Fruit fly (Drosophila melanogaster) whole organism, embryonic: ENCODE results near the gene RpS28-like.

Source experiments
- Adf1 ChIP-seq: fragments of 200-800 bp; sonication (Bioruptor generic); IDR thresholded peaks from 2 replicates; pipeline ENCODE4 v1.3.6; 2022; ENCODE audit warnings: missing biosample characterization, missing genetic modification characterization
- Awh ChIP-seq: fragments of 200-800 bp; sonication (Bioruptor generic); IDR thresholded peaks from 2 replicates; pipeline ENCODE4, ENCODE4 v1.3.6; 2022; ENCODE audit warnings: missing biosample characterization, missing genetic modification characterization
- CG10147 ChIP-seq: fragments of 200-800 bp; sonication (Bioruptor generic); optimal IDR thresholded peaks from 2 replicates; lab custom pipeline; 2019; ENCODE audit warnings: missing biosample characterization, mild to moderate bottlenecking, missing genetic modification characterization, moderate library complexity
- CG10274 ChIP-seq: fragments of 200-800 bp; sonication (Bioruptor generic); optimal IDR thresholded peaks from 3 replicates; lab custom pipeline; 2017; ENCODE audit warnings: missing biosample characterization, mild to moderate bottlenecking, missing genetic modification characterization
- CG11093 ChIP-seq: fragments of 200-800 bp; sonication (Bioruptor generic); IDR thresholded peaks from 3 replicates; pipeline ENCODE4 v1.3.6; 2022; ENCODE audit warnings: missing biosample characterization, missing genetic modification characterization
- CG15073 ChIP-seq: fragments of 200-800 bp; sonication (Bioruptor generic); optimal IDR thresholded peaks from 2 replicates; lab custom pipeline; 2016; ENCODE audit warnings: missing biosample characterization, missing genetic modification characterization
- CG1603 ChIP-seq: fragments of 200-800 bp; sonication (Bioruptor generic); optimal IDR thresholded peaks from 2 replicates; lab custom pipeline; 2019; ENCODE audit warnings: missing biosample characterization, mild to moderate bottlenecking, missing genetic modification characterization, moderate library complexity
- CG17829 ChIP-seq: fragments of 200-800 bp; optimal IDR thresholded peaks from 2 replicates; lab custom pipeline; 2019; ENCODE audit warnings: missing biosample characterization, mild to moderate bottlenecking, missing genetic modification characterization, moderate library complexity
- CG17912 ChIP-seq: fragments of 200-800 bp; sonication (Bioruptor generic); optimal IDR thresholded peaks from 2 replicates; lab custom pipeline; 2018; ENCODE audit warnings: missing biosample characterization, mild to moderate bottlenecking, missing genetic modification characterization
- CG2875 ChIP-seq: fragments of 200-800 bp; sonication (Bioruptor generic); optimal IDR thresholded peaks from 2 replicates; lab custom pipeline; 2017; ENCODE audit warnings: missing biosample characterization, mild to moderate bottlenecking, missing genetic modification characterization, missing genetic modification reagents
- CG32767 ChIP-seq: fragments of 200-800 bp; sonication (Bioruptor generic); IDR thresholded peaks from 2 replicates; pipeline ENCODE4 v1.3.6; 2022; ENCODE audit warnings: missing biosample characterization, missing genetic modification characterization
- CG5180 ChIP-seq: fragments of 200-800 bp; sonication (Bioruptor generic); optimal IDR thresholded peaks from 3 replicates; lab custom pipeline; 2017; ENCODE audit warnings: missing biosample characterization, missing genetic modification characterization, mild to moderate bottlenecking, moderate library complexity, missing genetic modification reagents
- CG6765 ChIP-seq: fragments of 200-800 bp; sonication (Bioruptor generic); optimal IDR thresholded peaks from 3 replicates; lab custom pipeline; 2017; ENCODE audit warnings: missing biosample characterization, mild to moderate bottlenecking, missing genetic modification characterization
- CG7963 ChIP-seq: fragments of 200-800 bp; sonication (Bioruptor generic); IDR thresholded peaks from 3 replicates; pipeline ENCODE4 v1.3.6; 2022; ENCODE audit warnings: missing biosample characterization, missing genetic modification characterization; ENCODE audit not compliant: partially characterized antibody
- CG9437 ChIP-seq: fragments of 200-800 bp; sonication (Bioruptor generic); optimal IDR thresholded peaks from 2 replicates; lab custom pipeline; 2018; ENCODE audit warnings: missing biosample characterization, mild to moderate bottlenecking, missing genetic modification characterization
- CG9797 ChIP-seq: fragments of 200-800 bp; sonication (Bioruptor generic); optimal IDR thresholded peaks from 3 replicates; lab custom pipeline; 2018; ENCODE audit warnings: missing biosample characterization, mild to moderate bottlenecking, missing genetic modification characterization
- CoRest ChIP-seq: fragments of 200-800 bp; sonication (Bioruptor generic); optimal IDR thresholded peaks from 3 replicates; lab custom pipeline; 2018; ENCODE audit warnings: missing biosample characterization, mild to moderate bottlenecking, missing genetic modification characterization, moderate library complexity
- Dfd ChIP-seq, 2 experiments: fragments of >200 bp; optimal IDR thresholded peaks; 2 replicates each; lab custom pipeline; 2017; ENCODE audit warnings: missing biosample characterization in 2 of 2, missing genetic modification characterization in 2 of 2
- E2f2 ChIP-seq: fragments of 200-800 bp; sonication (Bioruptor generic); IDR thresholded peaks from 2 replicates; pipeline ENCODE4 v1.3.6; 2022; ENCODE audit warnings: missing biosample characterization, missing genetic modification characterization
- Hsf ChIP-seq: fragments of 200-800 bp; sonication (Bioruptor generic); optimal IDR thresholded peaks from 3 replicates; lab custom pipeline; 2016; ENCODE audit warnings: missing biosample characterization, missing genetic modification characterization
- Neu2 ChIP-seq: fragments of 200-800 bp; sonication (Bioruptor generic); optimal IDR thresholded peaks from 3 replicates; lab custom pipeline; 2016; ENCODE audit warnings: missing biosample characterization, missing genetic modification characterization, borderline replicate concordance
- Ptx1 ChIP-seq: fragments of 200-800 bp; sonication (Bioruptor generic); IDR thresholded peaks from 2 replicates; pipeline ENCODE4 v1.3.6; 2022; ENCODE audit warnings: missing biosample characterization, missing genetic modification characterization
- Rx ChIP-seq: fragments of 200-800 bp; sonication (Bioruptor generic); IDR thresholded peaks from 2 replicates; pipeline ENCODE4 v1.3.6; 2022; ENCODE audit warnings: missing biosample characterization, missing genetic modification characterization
- Sin3A ChIP-seq: fragments of >200 bp; optimal IDR thresholded peaks from 2 replicates; lab custom pipeline; 2018
- Sox100B ChIP-seq: fragments of 200-800 bp; sonication (Bioruptor generic); optimal IDR thresholded peaks from 3 replicates; lab custom pipeline; 2018; ENCODE audit warnings: missing biosample characterization, mild to moderate bottlenecking, missing genetic modification characterization
- Tbp ChIP-seq: fragments of >200 bp; optimal IDR thresholded peaks from 2 replicates; lab custom pipeline; 2018; ENCODE audit warnings: missing biosample characterization, missing genetic modification characterization
- Vsx1 ChIP-seq: fragments of 200-800 bp; sonication (Bioruptor generic); optimal IDR thresholded peaks from 2 replicates; lab custom pipeline; 2017; ENCODE audit warnings: missing biosample characterization, mild to moderate bottlenecking, missing genetic modification characterization, missing genetic modification reagents
- abd-A ChIP-seq: fragments of 200-800 bp; sonication (Bioruptor generic); optimal IDR thresholded peaks from 3 replicates; lab custom pipeline; 2019; ENCODE audit warnings: missing biosample characterization, mild to moderate bottlenecking, missing genetic modification characterization, moderate library complexity
- aop ChIP-seq: fragments of 200-800 bp; sonication (Bioruptor generic); IDR thresholded peaks from 2 replicates; pipeline ENCODE4 v1.3.6; 2022; ENCODE audit warnings: missing biosample characterization, missing genetic modification characterization
- ap ChIP-seq: fragments of 200-800 bp; sonication (Bioruptor generic); IDR thresholded peaks from 2 replicates; pipeline ENCODE4 v1.3.6; 2022; ENCODE audit warnings: missing biosample characterization, missing genetic modification characterization
- ara ChIP-seq: fragments of 200-800 bp; sonication (Bioruptor generic); IDR thresholded peaks from 2 replicates; pipeline ENCODE4 v1.3.6; 2022; ENCODE audit warnings: missing biosample characterization, missing genetic modification characterization
- bsh ChIP-seq, 2 experiments: fragments of 200-800 bp; sonication (Bioruptor generic); optimal IDR thresholded peaks; 2 replicates each; lab custom pipeline; 2017 to 2018; ENCODE audit warnings: mild to moderate bottlenecking in 2 of 2, missing biosample characterization in 2 of 2, missing genetic modification characterization in 2 of 2, moderate library complexity in 1 of 2
- chn ChIP-seq: fragments of 200-800 bp; sonication (Bioruptor generic); optimal IDR thresholded peaks from 2 replicates; lab custom pipeline; 2016; ENCODE audit warnings: missing biosample characterization, missing genetic modification characterization
- crc ChIP-seq: fragments of 200-800 bp; sonication (Bioruptor generic); optimal IDR thresholded peaks from 2 replicates; lab custom pipeline; 2016; ENCODE audit warnings: missing biosample characterization, missing genetic modification characterization
- dm ChIP-seq: fragments of 200-800 bp; sonication (Bioruptor generic); optimal IDR thresholded peaks from 3 replicates; lab custom pipeline; 2016; ENCODE audit warnings: missing biosample characterization, missing genetic modification characterization
- fd64A ChIP-seq: fragments of 200-800 bp; sonication (Bioruptor generic); optimal IDR thresholded peaks from 3 replicates; lab custom pipeline; 2018; ENCODE audit warnings: missing biosample characterization, mild to moderate bottlenecking, missing genetic modification characterization
- hbn ChIP-seq: fragments of 200-800 bp; sonication (Bioruptor generic); IDR thresholded peaks from 2 replicates; pipeline ENCODE4 v1.3.6; 2022; ENCODE audit warnings: missing biosample characterization, missing genetic modification characterization; ENCODE audit not compliant: partially characterized antibody
- kay ChIP-seq: fragments of 200-800 bp; sonication (Bioruptor generic); optimal IDR thresholded peaks from 2 replicates; lab custom pipeline; 2016; ENCODE audit warnings: missing biosample characterization, missing genetic modification characterization
- ken ChIP-seq: fragments of 200-800 bp; sonication (Bioruptor generic); IDR thresholded peaks from 3 replicates; pipeline ENCODE4 v1.3.6; 2022; ENCODE audit warnings: missing biosample characterization, missing genetic modification characterization
- kni ChIP-seq: fragments of 200-800 bp; sonication (Bioruptor generic); optimal IDR thresholded peaks from 3 replicates; lab custom pipeline; 2017; ENCODE audit warnings: mild to moderate bottlenecking, missing biosample characterization, missing genetic modification reagents, missing genetic modification characterization
- lilli ChIP-seq: fragments of 200-800 bp; sonication (Bioruptor generic); optimal IDR thresholded peaks from 3 replicates; lab custom pipeline; 2016; ENCODE audit warnings: missing biosample characterization, missing genetic modification characterization
- mam ChIP-seq: fragments of 200-800 bp; sonication (Bioruptor generic); optimal IDR thresholded peaks from 3 replicates; lab custom pipeline; 2016; ENCODE audit warnings: missing biosample characterization, missing genetic modification characterization
- sens ChIP-seq: fragments of 200-800 bp; sonication (Bioruptor generic); peaks from one replicate; lab custom pipeline; 2016; ENCODE audit warnings: missing biosample characterization, missing genetic modification characterization
- sens-2 ChIP-seq: fragments of 200-800 bp; sonication (Bioruptor generic); IDR thresholded peaks from 2 replicates; pipeline ENCODE4 v1.3.6; 2022; ENCODE audit warnings: missing biosample characterization, missing genetic modification characterization
- slbo ChIP-seq: fragments of 200-800 bp; sonication (Bioruptor generic); IDR thresholded peaks from 2 replicates; pipeline ENCODE4 v1.3.6; 2022; ENCODE audit warnings: missing biosample characterization, missing genetic modification characterization
- tx ChIP-seq: fragments of 200-800 bp; sonication (Bioruptor generic); optimal IDR thresholded peaks from 2 replicates; lab custom pipeline; 2016; ENCODE audit warnings: missing biosample characterization, missing genetic modification characterization
- vnd ChIP-seq: fragments of 200-800 bp; sonication (Bioruptor generic); IDR thresholded peaks from 3 replicates; pipeline ENCODE4 v1.3.6; 2022; ENCODE audit warnings: missing biosample characterization, missing genetic modification characterization; ENCODE audit not compliant: partially characterized antibody
- yki ChIP-seq: fragments of >200 bp; optimal IDR thresholded peaks from 3 replicates; lab custom pipeline; 2018
- z ChIP-seq: fragments of 200-800 bp; sonication (Bioruptor generic); IDR thresholded peaks from 3 replicates; pipeline ENCODE4 v1.3.6; 2022; ENCODE audit warnings: missing biosample characterization, missing genetic modification characterization
- zen ChIP-seq: fragments of 200-800 bp; sonication (Bioruptor generic); optimal IDR thresholded peaks from 3 replicates; lab custom pipeline; 2018; ENCODE audit warnings: missing biosample characterization, mild to moderate bottlenecking, missing genetic modification characterization, moderate library complexity

The RpS28-like gene

dm6 chr2L:9448322-9449256 is 12.0 kb downstream of the RpS28-like start (continued):
- no peak for TF ChIP-seq Neu2 (GFP tag; lab: Kevin White, UChicago)
- no peak for TF ChIP-seq ken (GFP tag; lab: Robert Waterston, UW)
- no peak for TF ChIP-seq Sin3A (lab: Kevin White, UChicago)
- no peak for TF ChIP-seq fd64A (GFP tag; lab: Kevin White, UChicago)
- no peak for TF ChIP-seq CG5180 (GFP tag; lab: Kevin White, UChicago)
- TF ChIP-seq Rx (GFP tag; lab: Robert Waterston, UW): no peak
- TF ChIP-seq E2f2 (GFP tag; lab: Robert Waterston, UW): 0 out of 2 replicates have a peak, but pooled peaks have one; percentile 1
- no peak for TF ChIP-seq abd-A
- TF ChIP-seq Adf1 (GFP tag; lab: Robert Waterston, UW): no peak
- TF ChIP-seq Dfd (GFP tag; optimal IDR thresholded peaks at IDR 0.05; lab: Kevin White, UChicago): no peak
- peak; percentile 10 for TF ChIP-seq Sox100B (GFP tag; lab: Kevin White, UChicago)
- peak; percentile 3 for TF ChIP-seq lilli
- TF ChIP-seq CoRest (tag; lab: Kevin White, UChicago): peak; percentile 19
- no peak for TF ChIP-seq Awh (GFP tag; lab: Robert Waterston, UW)
- TF ChIP-seq kay (GFP tag; lab: Kevin White, UChicago): no peak
- TF ChIP-seq z (GFP tag; lab: Robert Waterston, UW): peak; percentile 73; the same call in 2 of the 3 replicates
- TF ChIP-seq mam (GFP tag; lab: Kevin White, UChicago): no peak
- TF ChIP-seq crc: peak; percentile 1
- peak; percentile 19 for TF ChIP-seq tx (GFP tag; lab: Kevin White, UChicago)
- peak; percentile 7; the same call in 1 of the 2 replicates for TF ChIP-seq sens-2 (GFP tag; lab: Robert Waterston, UW)
- TF ChIP-seq aop: no peak
- TF ChIP-seq slbo (GFP tag; lab: Robert Waterston, UW): no peak
- TF ChIP-seq CG17912 (GFP tag; lab: Kevin White, UChicago): no peak
- peak; percentile 37 for TF ChIP-seq kni (GFP tag; lab: Kevin White, UChicago)
- TF ChIP-seq hbn (GFP tag; lab: Robert Waterston, UW): no peak
- TF ChIP-seq zen (tag; lab: Kevin White, UChicago): no peak
- no peak for TF ChIP-seq CG32767
- TF ChIP-seq dm (GFP tag; lab: Kevin White, UChicago): peak; percentile 28
- TF ChIP-seq CG1603 (tag; lab: Kevin White, UChicago): no peak
- no peak for TF ChIP-seq Ptx1 (GFP tag; lab: Robert Waterston, UW)
- no peak for TF ChIP-seq chn (GFP tag; lab: Kevin White, UChicago)
- no peak for TF ChIP-seq CG15073
- TF ChIP-seq CG9437 (GFP tag; lab: Kevin White, UChicago): peak; percentile 40
- peak; percentile 28 for TF ChIP-seq yki (lab: Kevin White, UChicago)
- TF ChIP-seq CG2875 (GFP tag; lab: Kevin White, UChicago): no peak
- peak; percentile 89 for TF ChIP-seq sens (GFP tag; lab: Kevin White, UChicago)
- no peak for TF ChIP-seq CG17829 (tag; lab: Kevin White, UChicago)
- TF ChIP-seq CG11093 (GFP tag; lab: Robert Waterston, UW): no peak
- no peak for TF ChIP-seq bsh (GFP tag; optimal IDR thresholded peaks at IDR 0.05; lab: Kevin White, UChicago)
- TF ChIP-seq CG10274 (GFP tag; lab: Kevin White, UChicago): peak; percentile 99
- no peak; the same call in 1 of the 2 replicates for TF ChIP-seq ap
- TF ChIP-seq Hsf (GFP tag; lab: Kevin White, UChicago): no peak
- no peak for TF ChIP-seq CG7963 (GFP tag; lab: Robert Waterston, UW)
- TF ChIP-seq vnd (GFP tag; lab: Robert Waterston, UW): no peak
- TF ChIP-seq Vsx1 (GFP tag; lab: Kevin White, UChicago): no peak
- no peak for TF ChIP-seq CG10147
- no peak for TF ChIP-seq ara
- TF ChIP-seq CG9797: no peak
- TF ChIP-seq Tbp (GFP tag; lab: Kevin White, UChicago): no peak
- no peak for TF ChIP-seq CG6765 (GFP tag; lab: Kevin White, UChicago)
